Fruit fly (Drosophila melanogaster): ENCODE data around the gene Ugt307A1.

Gene Ugt307A1

DNA sequence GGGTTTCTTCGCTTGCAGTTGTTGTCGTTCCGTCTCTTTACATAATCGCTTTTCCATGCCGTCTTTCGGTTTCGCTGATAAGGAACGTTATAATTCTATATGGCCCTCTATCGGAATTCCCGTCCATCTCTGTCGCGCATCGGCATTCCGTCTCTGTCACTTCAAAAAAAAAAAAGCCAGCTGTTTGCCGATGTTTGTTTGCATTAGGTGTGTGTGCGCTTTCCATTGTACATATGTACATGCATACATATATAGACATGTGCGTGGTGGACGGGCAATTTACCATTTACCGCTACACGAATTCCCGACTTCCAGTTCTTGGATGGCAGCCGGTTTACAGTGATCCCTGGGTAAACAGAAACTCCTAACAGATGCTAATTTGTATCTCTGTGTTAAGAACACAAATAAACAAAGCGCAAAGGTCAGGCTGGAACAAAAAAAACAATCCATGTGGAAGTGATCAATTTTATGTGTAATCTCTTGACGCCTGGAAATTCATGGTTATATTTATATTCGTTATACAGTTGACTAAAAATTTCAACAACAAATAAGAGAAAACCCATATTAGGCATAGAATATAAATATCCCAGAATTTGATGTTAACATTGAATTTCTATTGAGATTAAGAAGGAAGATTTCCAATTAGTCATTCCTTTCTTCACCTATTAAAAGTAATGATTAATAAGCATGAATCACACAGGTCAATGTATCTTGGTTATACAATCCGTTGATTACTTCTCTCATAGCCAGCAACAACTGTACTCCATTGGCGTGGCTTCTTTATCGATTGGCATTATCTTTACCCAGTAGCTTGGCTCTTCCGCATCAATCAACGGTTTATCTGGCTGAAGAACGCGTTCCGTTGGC, 24.5 kb upstream of the Ugt307A1 start (continued):
- TF ChIP-seq sr (GFP tag; IDR thresholded peaks at IDR 0.05) (peak; percentile 46; the same call in 1 of the 3 replicates), CG14710 (tag; optimal IDR thresholded peaks at IDR 0.05) (no peak), BEAF-32 (GFP tag; optimal IDR thresholded peaks at IDR 0.05) (no peak), CG9609 (GFP tag; optimal IDR thresholded peaks at IDR 0.05) (peak; percentile 23), Trl (optimal IDR thresholded peaks at IDR 0.05) (no peak), Trl (GFP tag; optimal IDR thresholded peaks at IDR 0.05) (peak; percentile 17), CTCF (GFP tag; optimal IDR thresholded peaks at IDR 0.05) (no peak), CG11456 (GFP tag; IDR thresholded peaks at IDR 0.05) (no peak), NfI (GFP tag; optimal IDR thresholded peaks at IDR 0.05) (no peak), E2f2 (GFP tag; IDR thresholded peaks at IDR 0.05) (no peak), bcd (GFP tag; optimal IDR thresholded peaks at IDR 0.05) (no peak), tin (GFP tag; optimal IDR thresholded peaks at IDR 0.05) (no peak), abd-A (tag; optimal IDR thresholded peaks at IDR 0.05) (no peak), Dek (tag; optimal IDR thresholded peaks at IDR 0.05) (no peak), Dad (GFP tag; optimal IDR thresholded peaks at IDR 0.05) (no peak), Abd-B (GFP tag; optimal IDR thresholded peaks at IDR 0.05) (no peak), CG10462 (GFP tag; optimal IDR thresholded peaks at IDR 0.05) (peak; percentile 40), CG17802 (tag; optimal IDR thresholded peaks at IDR 0.05) (no peak), HLH4C (GFP tag; IDR thresholded peaks at IDR 0.05; ENCODE audit: partially characterized antibody) (no peak), sisA (GFP tag; IDR thresholded peaks at IDR 0.05) (no peak), mam (GFP tag; optimal IDR thresholded peaks at IDR 0.05) (no peak), PHDP (tag; optimal IDR thresholded peaks at IDR 0.05) (peak; percentile 15), CG32772 (GFP tag; IDR thresholded peaks at IDR 0.05) (peak; percentile 78), BtbVII (GFP tag; optimal IDR thresholded peaks at IDR 0.05) (no peak), pum (GFP tag; optimal IDR thresholded peaks at IDR 0.05) (no peak), disco-r (GFP tag; optimal IDR thresholded peaks at IDR 0.05) (no peak), pnt (GFP tag; optimal IDR thresholded peaks at IDR 0.05) (no peak), org-1 (GFP tag; optimal IDR thresholded peaks at IDR 0.05) (no peak), CG10147 (GFP tag; optimal IDR thresholded peaks at IDR 0.05) (no peak), Doc2 (GFP tag; IDR thresholded peaks at IDR 0.05) (no peak), CG4730 (GFP tag; IDR thresholded peaks at IDR 0.05) (no peak), Asciz (GFP tag; optimal IDR thresholded peaks at IDR 0.05) (no peak), bigmax (GFP tag; optimal IDR thresholded peaks at IDR 0.05) (no peak), yki (optimal IDR thresholded peaks at IDR 0.05) (no peak), E2f1 (GFP tag; IDR thresholded peaks at IDR 0.05) (no peak), CG16815 (GFP tag; optimal IDR thresholded peaks at IDR 0.05) (no peak), cato (GFP tag; optimal IDR thresholded peaks at IDR 0.05; ENCODE audit: borderline replicate concordance) (no peak), CG14050 (GFP tag; IDR thresholded peaks at IDR 0.05) (no peak), CG10543 (GFP tag; optimal IDR thresholded peaks at IDR 0.05) (no peak), CG18599 (GFP tag; optimal IDR thresholded peaks at IDR 0.05) (peak; percentile 27), Oaz (GFP tag; IDR thresholded peaks at IDR 0.05) (no peak), klu (GFP tag; IDR thresholded peaks at IDR 0.05) (no peak), CG33213 (GFP tag; optimal IDR thresholded peaks at IDR 0.05) (no peak), CG43689 (GFP tag; IDR thresholded peaks at IDR 0.05) (no peak), Mes4 (GFP tag; optimal IDR thresholded peaks at IDR 0.05) (peak; percentile 52), CG13296 (GFP tag; optimal IDR thresholded peaks at IDR 0.05) (no peak), CG1832 (GFP tag; optimal IDR thresholded peaks at IDR 0.05) (no peak), CG1603 (tag; optimal IDR thresholded peaks at IDR 0.05) (peak; percentile 44), pzg (GFP tag; optimal IDR thresholded peaks at IDR 0.05) (no peak), ftz-f1 (GFP tag; optimal IDR thresholded peaks at IDR 0.05) (no peak), Vsx1 (GFP tag; optimal IDR thresholded peaks at IDR 0.05) (peak; percentile 71)
